Fruit fly (Drosophila melanogaster) whole organism: ENCODE data around the gene Aplip1.

Experiments used
- CG8478 ChIP-seq: fragments of >200 bp; optimal IDR thresholded peaks from 2 replicates; lab custom pipeline; 2018; ENCODE audit warnings: inconsistent platforms
- Dll ChIP-seq: fragments of >200 bp; optimal IDR thresholded peaks from 2 replicates; lab custom pipeline; 2017
- EcR ChIP-seq, 2 experiments: fragments of >200 bp; optimal IDR thresholded peaks; 2 replicates each; lab custom pipeline; 2017; ENCODE audit warnings: missing biosample characterization in 2 of 2, missing genetic modification characterization in 2 of 2, missing genetic modification reagents in 2 of 2
- pan ChIP-seq: fragments of >200 bp; optimal IDR thresholded peaks from 2 replicates; lab custom pipeline; 2017
- psq ChIP-seq: fragments of >200 bp; optimal IDR thresholded peaks from 2 replicates; lab custom pipeline; 2017
- usp ChIP-seq: fragments of >200 bp; optimal IDR thresholded peaks from 2 replicates; lab custom pipeline; 2017; ENCODE audit warnings: missing biosample characterization, missing genetic modification characterization, mixed read lengths

Aplip1 gene

DNA sequence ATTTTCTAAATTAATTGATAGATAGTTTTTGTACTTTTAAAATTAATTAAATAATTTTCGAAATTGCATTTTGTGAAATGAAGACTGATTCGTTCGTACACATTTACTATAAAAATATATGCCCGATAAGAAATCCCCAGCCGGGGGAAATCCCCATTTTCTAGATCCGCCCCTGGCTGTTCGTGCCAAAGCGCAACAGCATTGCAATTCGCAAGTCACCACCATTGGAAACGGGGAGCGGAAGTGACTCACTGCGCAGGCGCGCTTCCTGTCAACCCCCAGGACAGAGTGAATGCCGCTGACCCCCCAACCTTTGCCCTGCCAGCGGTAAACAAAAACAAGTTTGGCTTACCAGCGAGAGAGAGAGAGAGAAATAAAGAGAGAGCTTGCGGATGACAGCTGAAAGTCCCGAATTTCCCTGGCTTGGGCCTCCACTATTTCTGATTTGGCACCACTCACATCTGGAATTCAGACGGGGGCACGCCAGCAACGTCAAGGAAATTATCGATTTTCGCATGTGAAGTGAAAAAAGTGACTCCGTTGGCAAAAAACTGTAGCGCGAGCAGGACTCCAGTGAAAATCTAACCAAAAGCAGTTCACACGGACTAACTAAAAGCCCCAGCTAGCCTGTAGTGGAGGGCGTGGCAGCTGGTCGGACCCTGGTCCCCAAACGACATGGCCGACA, at the start of gene Aplip1:
Gene Aplip1, plus strand, starts transcription at position 450 of the 685 bp plus-strand sequence.
- TF ChIP-seq pan (lab: Kevin White, UChicago): no peak

DNA sequence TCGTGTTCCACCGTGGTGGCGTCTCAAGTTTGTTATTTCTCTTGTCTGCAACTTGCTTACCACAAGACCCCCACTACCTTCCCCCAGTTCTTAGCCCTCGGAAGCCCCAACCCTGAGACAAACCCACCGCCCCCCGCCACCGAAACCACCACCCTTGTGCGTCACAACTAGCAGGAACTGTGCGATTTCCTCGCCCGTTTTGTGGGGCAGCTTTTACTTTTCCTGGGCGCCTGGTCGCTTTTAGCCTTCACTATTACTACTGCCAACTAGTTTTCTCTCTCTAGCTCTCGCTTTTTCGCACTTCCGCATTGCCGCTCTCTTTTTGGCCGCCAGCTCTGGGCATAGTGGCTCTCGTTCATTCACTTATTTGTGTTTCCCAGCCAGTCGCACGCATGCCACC, 49.6 kb upstream of the Aplip1 start:
- TF ChIP-seq psq (no peak), usp (GFP tag; lab: Kevin White, UChicago) (no peak), Dll (lab: Kevin White, UChicago) (no peak), pan (lab: Kevin White, UChicago) (no peak), CG8478 (lab: Kevin White, UChicago) (no peak), EcR (GFP tag; optimal IDR thresholded peaks at IDR 0.05; lab: Kevin White, UChicago) (no peak)

DNA sequence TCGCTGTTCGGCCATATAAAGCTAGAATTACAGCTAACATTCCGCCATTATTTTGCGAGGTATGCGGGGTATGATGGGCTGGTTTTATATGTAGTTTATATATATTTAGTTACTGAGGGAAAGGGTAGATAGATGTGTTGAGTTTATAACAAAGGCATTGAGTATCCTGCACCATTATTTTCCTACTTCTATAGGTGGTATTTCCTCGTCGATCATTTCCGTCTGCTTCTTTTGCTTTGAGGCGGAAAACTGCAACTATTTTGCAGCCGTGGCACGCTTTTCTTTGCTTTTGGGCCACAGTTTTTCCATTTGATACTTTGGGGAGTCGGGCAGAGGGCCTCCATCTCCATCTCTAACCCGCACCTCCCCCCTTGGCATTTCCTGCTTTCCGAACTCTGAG, 46.9 kb upstream of the Aplip1 start:
- no peak for TF ChIP-seq EcR (GFP tag; optimal IDR thresholded peaks at IDR 0.05; lab: Kevin White, UChicago)

DNA sequence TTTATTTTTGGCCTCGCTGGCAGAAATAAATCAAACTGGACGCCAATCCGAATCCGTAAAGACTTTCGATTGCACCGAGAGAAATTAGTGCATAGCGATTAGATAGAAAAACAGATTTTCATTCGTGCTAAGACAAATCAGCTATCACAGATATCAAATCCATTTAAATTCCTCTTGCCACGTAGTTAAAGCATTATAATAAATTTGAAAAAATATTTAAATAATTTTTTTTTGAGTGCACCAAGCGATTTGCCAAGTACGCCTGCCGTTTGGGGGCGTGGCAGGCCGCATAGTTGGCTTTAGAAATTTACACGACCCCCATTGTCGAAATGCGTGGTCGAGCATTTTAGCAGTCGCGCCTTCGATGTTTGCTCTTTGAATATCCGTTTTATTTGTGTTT, 44.4 kb upstream of the Aplip1 start:
- TF ChIP-seq Dll (lab: Kevin White, UChicago): no peak
- TF ChIP-seq usp (GFP tag; lab: Kevin White, UChicago): no peak
- TF ChIP-seq psq: no peak
- TF ChIP-seq EcR (GFP tag; optimal IDR thresholded peaks at IDR 0.05; lab: Kevin White, UChicago): no peak
- TF ChIP-seq pan (lab: Kevin White, UChicago): no peak
- TF ChIP-seq CG8478 (lab: Kevin White, UChicago): no peak

DNA sequence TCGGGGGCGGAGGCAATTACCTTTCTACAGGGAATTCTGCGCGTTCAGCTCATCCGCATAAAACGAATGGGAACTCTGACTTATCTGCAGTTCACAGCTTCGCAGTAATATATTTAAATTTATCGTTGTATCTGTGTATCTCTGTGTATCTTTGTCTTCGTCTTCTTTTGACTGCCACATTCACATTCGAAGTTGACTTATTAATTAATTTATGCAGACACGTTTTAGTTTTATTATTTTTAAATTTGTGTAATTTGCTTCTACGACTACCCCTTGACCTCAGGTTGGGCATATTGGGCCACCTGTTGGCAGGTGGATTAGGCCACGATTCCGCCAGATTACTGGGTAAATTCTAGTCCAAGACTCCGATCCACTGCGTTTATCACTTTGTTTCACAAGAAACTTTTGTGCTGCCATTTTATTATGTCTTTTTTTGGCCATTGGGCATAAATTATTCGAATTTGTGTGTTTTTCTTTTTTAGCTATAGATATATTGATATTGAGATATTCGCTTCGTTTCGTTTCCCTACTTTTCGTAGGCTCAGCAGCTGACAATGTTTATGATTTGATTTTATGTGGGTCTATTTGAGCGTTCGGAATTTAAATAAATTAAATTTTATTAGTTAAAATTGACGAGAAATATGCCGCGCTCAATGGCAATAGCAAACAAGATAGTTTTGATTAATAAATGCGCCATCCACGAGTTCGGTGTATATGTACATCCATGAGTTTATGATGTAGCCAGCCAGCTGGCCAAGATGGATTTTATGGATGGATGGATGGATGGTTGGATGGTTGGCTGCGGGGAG, 43.4 kb upstream of the Aplip1 start:
- TF ChIP-seq CG8478 (lab: Kevin White, UChicago): no peak
- no peak for TF ChIP-seq pan (lab: Kevin White, UChicago)
- no peak for TF ChIP-seq psq
- TF ChIP-seq usp (GFP tag; lab: Kevin White, UChicago): no peak
- TF ChIP-seq Dll (lab: Kevin White, UChicago): no peak
- TF ChIP-seq EcR (GFP tag; optimal IDR thresholded peaks at IDR 0.05; lab: Kevin White, UChicago): no peak

DNA sequence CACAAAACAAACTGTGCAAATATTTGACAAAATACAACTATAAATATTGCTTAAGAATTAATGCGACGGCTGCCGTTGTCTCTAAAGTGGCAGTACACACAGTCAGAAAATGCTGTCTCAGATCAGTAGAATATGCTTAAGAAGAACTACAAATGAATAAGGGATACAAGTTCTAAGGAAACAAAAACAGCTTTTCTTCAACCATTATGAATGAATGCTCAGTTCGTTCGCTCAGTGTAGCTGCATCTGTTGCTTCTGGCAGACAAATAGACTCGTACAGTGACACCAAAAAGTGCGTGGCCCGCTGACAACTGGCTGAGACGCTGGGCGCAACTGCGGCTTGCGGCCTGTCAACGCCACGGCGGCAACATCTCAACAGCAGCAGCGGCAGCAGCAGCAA, 30.3 kb upstream of the Aplip1 start:
- no peak for TF ChIP-seq pan (lab: Kevin White, UChicago)
- TF ChIP-seq CG8478 (lab: Kevin White, UChicago): no peak
- no peak for TF ChIP-seq psq
- no peak for TF ChIP-seq usp (GFP tag; lab: Kevin White, UChicago)

DNA sequence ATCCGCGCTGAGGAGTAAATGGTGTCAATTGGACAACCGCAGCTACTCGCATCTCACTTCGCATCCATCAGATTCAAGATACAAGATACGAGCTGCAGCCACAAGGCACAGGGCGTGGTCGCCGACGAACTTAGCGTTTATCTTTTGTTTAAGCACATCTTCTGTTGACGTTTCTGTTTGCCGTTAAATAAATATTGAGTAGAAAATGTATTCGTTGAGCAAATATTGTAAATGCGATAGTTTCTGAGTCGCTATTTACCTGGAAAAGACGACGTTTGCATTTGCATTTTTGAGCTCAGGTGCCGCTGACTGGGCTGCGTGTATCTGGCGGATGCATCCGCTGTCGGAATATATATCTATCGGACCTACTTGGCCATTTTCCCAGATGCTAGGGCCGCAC, 29.9 kb upstream of the Aplip1 start:
- TF ChIP-seq pan (lab: Kevin White, UChicago): no peak
- TF ChIP-seq CG8478 (lab: Kevin White, UChicago): no peak
- no peak for TF ChIP-seq usp (GFP tag; lab: Kevin White, UChicago)
- no peak for TF ChIP-seq Dll (lab: Kevin White, UChicago)

DNA sequence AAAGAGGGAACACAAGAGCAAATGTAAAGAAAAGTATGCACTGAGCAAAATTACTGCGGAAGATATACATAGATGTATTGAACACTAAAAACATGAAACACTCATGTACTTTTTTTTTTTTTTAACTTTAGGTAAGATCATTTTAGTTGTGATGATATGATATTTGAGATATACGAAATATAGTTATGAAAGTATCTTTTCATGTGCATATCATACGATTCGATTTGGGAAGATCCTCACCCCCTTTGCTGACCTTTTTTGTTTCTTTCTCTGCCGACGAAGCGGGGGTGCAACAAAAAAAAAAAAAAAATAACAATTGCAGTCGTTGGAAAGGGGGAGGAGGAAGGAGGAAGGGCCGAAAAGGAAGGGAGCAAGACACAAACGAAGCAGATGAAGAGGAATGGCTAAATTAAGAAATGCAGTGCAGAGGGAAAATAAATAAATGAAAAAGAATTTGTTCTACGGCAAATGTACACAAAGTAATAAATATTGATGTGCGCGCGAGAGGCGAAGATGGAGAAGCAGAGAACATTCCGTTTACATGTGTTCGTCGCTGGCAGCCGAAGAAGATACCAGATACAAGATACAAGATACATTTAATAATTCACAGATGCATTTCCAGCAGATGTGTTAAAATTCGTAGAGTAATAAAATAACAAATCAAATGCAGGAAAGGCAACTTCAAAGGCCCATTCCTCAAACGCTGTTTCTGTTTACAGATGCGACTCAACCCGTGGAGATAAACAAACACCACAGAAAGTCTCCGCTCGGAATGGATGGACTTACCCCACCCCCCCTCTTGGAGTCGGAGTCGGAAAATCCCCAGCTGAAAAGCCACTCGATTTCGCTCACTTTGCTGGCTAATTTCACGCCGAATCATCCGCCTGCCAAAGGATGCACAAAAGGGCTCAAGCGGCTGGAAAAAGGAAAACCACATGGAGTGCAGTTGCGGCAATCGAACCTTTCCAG, 28.9 kb upstream of the Aplip1 start:
- TF ChIP-seq Dll (lab: Kevin White, UChicago): no peak

DNA sequence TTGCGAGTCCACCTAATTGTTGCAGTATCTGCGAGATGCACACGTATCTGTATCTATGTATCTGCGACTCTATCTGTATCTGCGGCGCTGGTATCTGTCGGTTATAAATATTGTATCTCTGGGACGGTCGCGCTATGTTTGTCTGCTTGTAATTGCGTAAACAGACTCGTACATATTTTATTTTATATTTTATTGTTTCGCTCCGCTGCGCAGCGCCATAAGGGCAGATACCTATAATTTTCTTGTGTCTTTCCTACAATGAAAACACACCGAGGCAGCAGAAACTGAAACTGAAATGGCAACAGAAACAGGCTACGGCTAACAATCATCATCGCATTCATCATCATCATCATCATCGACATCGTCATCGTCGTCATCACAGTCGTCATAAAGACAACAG, 27.7 kb upstream of the Aplip1 start:
- TF ChIP-seq psq (no peak), Dll (lab: Kevin White, UChicago) (no peak), pan (lab: Kevin White, UChicago) (no peak), EcR (GFP tag; optimal IDR thresholded peaks at IDR 0.05; lab: Kevin White, UChicago) (no peak), CG8478 (lab: Kevin White, UChicago) (no peak), usp (GFP tag; lab: Kevin White, UChicago) (no peak)

DNA sequence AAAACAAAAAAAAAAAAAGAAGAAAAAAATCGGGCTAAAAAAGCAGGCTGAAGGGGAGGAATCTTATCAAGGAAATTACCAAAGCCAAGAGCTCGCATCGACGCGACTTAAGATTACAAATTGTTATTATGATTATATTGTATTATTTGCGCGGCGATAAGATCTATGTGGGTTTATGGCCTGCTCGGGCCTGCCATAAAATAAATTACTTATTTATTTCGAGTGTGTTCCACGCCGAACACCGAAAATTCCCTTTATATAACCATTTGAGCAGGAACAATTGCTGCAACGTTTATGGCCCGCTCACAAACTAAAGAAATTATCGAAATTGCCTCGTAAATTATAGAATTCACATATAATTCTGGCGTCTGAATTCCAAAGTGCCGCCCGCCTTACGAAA, 26.5 kb upstream of the Aplip1 start:
- TF ChIP-seq Dll (lab: Kevin White, UChicago) (no peak), CG8478 (lab: Kevin White, UChicago) (no peak), psq (no peak), EcR (GFP tag; optimal IDR thresholded peaks at IDR 0.05; lab: Kevin White, UChicago) (no peak), usp (GFP tag; lab: Kevin White, UChicago) (no peak), pan (lab: Kevin White, UChicago) (no peak)

DNA sequence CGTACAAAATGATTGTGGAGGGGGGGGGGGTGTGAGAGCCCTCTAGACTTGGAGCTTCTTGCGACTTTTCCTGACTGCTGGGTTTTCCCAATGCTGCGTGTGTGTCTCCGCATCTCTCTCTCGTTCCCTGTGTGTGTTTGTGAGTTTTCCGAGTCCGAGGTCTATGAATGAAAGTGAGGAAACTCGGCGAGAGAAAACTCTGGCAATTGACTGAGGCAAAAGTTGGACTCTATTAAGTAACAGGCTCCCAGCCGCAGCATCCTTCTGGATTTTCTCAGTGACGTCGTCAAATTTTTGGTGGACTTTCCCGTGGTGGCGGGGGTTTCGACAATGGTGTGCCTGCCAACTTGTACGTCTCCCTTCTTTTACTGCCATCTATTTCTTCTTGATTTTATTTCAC, 25.5 kb upstream of the Aplip1 start:
- no peak for TF ChIP-seq psq
- TF ChIP-seq usp (GFP tag; lab: Kevin White, UChicago): no peak

DNA sequence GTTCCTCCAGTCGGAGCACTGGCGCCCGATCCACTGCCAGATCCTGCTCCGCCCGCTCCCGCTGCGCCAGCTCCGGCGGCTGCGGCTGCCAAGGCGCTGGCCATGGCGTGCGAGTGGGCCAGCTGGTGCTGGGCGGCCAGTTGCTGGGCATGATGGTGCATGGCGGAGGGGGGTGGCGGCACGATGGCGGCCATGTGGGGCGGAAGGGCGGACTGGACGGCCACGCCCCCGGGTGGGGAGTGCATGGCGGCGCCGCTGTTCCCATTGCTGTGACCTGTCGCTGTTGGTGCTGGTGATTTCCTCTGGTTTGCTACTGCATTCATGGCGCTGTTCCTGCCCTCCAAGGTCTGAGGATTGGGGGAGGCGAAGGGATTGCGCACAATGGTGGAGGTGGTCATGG, 23.3 kb upstream of the Aplip1 start:
- TF ChIP-seq psq (no peak), CG8478 (lab: Kevin White, UChicago) (no peak), usp (GFP tag; lab: Kevin White, UChicago) (no peak), Dll (lab: Kevin White, UChicago) (no peak), pan (lab: Kevin White, UChicago) (no peak), EcR (GFP tag; optimal IDR thresholded peaks at IDR 0.05; lab: Kevin White, UChicago) (no peak)
